Worm (Caenorhabditis elegans): Measurements from ENCODE around the gene srxa-13.

DNA sequence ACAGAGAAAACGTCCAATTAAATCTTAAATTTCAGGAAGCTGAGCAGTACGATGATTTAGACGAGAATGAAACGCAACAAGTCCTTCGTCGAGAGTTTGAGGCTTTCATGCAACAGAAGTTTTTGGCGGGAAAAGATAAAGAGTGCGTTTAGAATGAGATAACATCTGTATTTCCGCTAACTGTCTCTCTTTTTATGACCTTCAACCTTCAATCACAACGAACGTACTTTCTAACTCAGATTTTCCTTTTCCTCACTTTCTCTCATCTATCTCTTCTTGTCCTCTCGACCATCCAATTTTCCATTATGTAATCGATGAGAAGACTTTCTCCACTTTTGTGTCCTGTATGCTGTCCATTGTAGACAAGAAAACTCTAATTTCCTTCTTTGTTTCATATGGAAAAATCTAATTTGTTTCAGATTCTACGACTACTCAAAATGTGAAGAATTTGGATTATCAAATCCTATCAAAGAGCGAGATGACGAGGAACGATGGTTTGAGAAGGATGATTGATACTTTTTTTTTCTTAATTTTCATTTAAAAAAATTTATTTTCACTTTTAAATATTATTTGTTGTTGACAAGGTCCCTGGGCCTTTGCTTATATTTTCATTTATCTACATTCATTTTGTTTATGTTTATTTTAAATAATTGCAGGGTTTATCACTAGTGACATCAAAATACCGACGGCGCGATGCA is 33.8 kb downstream of the srxa-13 start, which contains the start of gene sao-1:
- no peak for TF ChIP-seq nhr-237 (tag; optimal IDR thresholded peaks at IDR 0.05)
- no peak for TF ChIP-seq rbr-2 (tag; optimal IDR thresholded peaks at IDR 0.05)
- no peak for TF ChIP-seq pha-4 (GFP tag; IDR thresholded peaks at IDR 0.05)
- TF ChIP-seq pha-4 (tag; optimal IDR thresholded peaks at IDR 0.05): no peak
- TF ChIP-seq jun-1 (tag; optimal IDR thresholded peaks at IDR 0.05): no peak
- no peak for TF ChIP-seq ztf-11 (tag; optimal IDR thresholded peaks at IDR 0.05)
- no peak for TF ChIP-seq dmd-9 (GFP tag; IDR thresholded peaks at IDR 0.05)
- no peak for TF ChIP-seq egl-27 (tag; optimal IDR thresholded peaks at IDR 0.05)
- TF ChIP-seq nhr-76 (tag; optimal IDR thresholded peaks at IDR 0.05): no peak
- TF ChIP-seq mdl-1 (tag; optimal IDR thresholded peaks at IDR 0.05): no peak
- no peak for TF ChIP-seq ces-1 (GFP tag; optimal IDR thresholded peaks at IDR 0.05)
